Fruit fly (Drosophila melanogaster): ENCODE results near the gene CG12715.

Gene CG12715

DNA sequence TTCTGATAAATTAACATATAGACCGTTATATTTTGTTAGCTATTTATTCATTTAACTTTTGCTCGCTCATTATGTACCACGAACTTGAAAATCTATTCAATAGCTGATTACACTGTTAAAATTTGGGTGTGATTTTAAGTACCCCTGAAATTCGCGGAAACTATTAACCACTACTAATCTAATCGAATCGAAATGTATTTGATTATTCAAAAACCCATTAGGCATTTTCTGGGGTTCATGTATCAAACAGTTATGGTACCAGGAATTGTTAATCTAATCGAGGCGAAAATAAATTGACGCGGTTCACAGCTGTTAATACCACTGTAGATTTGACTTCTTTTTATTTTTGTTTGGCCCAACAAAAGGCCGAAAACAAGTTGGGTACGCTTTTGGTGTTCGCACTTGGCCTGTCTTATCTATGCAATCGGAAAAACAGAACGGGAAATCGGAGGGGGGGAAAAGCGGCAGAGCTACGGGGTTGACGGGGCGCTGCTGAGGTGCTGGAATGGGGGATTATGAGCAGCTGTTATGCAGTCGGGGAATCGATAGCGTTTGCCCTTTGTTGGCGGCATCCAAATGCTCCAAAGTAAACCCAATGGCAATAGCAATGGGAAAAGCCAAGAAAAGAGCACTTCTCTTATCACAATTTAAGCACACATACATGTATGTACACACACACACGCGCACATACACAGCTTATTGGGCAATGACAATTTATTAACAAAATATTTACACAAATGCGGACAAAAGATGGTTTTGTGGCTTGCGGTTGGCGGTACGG lies 33.1 kb upstream of the CG12715 start (continued):
- TF ChIP-seq nerfin-2 (GFP tag; IDR thresholded peaks at IDR 0.05; ENCODE audit: partially characterized antibody) (no peak), sqz (GFP tag; optimal IDR thresholded peaks at IDR 0.05) (no peak), CG5953 (GFP tag; IDR thresholded peaks at IDR 0.05) (no peak), CG13624 (GFP tag; optimal IDR thresholded peaks at IDR 0.05) (no peak), dati (GFP tag; IDR thresholded peaks at IDR 0.05) (no peak), CG4617 (GFP tag; optimal IDR thresholded peaks at IDR 0.05; ENCODE audit: borderline replicate concordance) (no peak), dmrt11E (tag; optimal IDR thresholded peaks at IDR 0.05) (no peak), onecut (GFP tag; IDR thresholded peaks at IDR 0.05) (peak; percentile 62), CG18599 (GFP tag; optimal IDR thresholded peaks at IDR 0.05) (no peak), PHDP (tag; optimal IDR thresholded peaks at IDR 0.05) (no peak), lmd (GFP tag; IDR thresholded peaks at IDR 0.05) (no peak), aop (GFP tag; IDR thresholded peaks at IDR 0.05) (no peak), CG6175 (GFP tag; IDR thresholded peaks at IDR 0.05) (no peak), chm (GFP tag; IDR thresholded peaks at IDR 0.05) (0 out of 2 replicates have a peak, but pooled peaks have one; percentile 48), cwo (GFP tag; optimal IDR thresholded peaks at IDR 0.05) (no peak), ab (GFP tag; optimal IDR thresholded peaks at IDR 0.05) (no peak), da (GFP tag; optimal IDR thresholded peaks at IDR 0.05) (no peak), CG4854 (GFP tag; optimal IDR thresholded peaks at IDR 0.05) (no peak), Bdp1 (GFP tag; optimal IDR thresholded peaks at IDR 0.05) (no peak), NfI (GFP tag; optimal IDR thresholded peaks at IDR 0.05) (peak; percentile 54), vfl (GFP tag; optimal IDR thresholded peaks at IDR 0.05) (no peak), crc (GFP tag; optimal IDR thresholded peaks at IDR 0.05) (no peak), CG13775 (GFP tag; optimal IDR thresholded peaks at IDR 0.05) (no peak), pb (GFP tag; optimal IDR thresholded peaks at IDR 0.05) (no peak), peb (GFP tag; IDR thresholded peaks at IDR 0.05) (no peak), Ptx1 (GFP tag; IDR thresholded peaks at IDR 0.05) (no peak), CG31388 (GFP tag; optimal IDR thresholded peaks at IDR 0.05) (no peak), unpg (GFP tag; optimal IDR thresholded peaks at IDR 0.05) (peak; percentile 23), Spps (tag; optimal IDR thresholded peaks at IDR 0.05) (no peak), CG9727 (GFP tag; optimal IDR thresholded peaks at IDR 0.05) (no peak), Dll (GFP tag; IDR thresholded peaks at IDR 0.05; ENCODE audit: partially characterized antibody) (no peak), CG4730 (GFP tag; IDR thresholded peaks at IDR 0.05) (no peak), CG11398 (GFP tag; optimal IDR thresholded peaks at IDR 0.05) (no peak), ewg (GFP tag; optimal IDR thresholded peaks at IDR 0.05) (no peak), zen (tag; optimal IDR thresholded peaks at IDR 0.05) (no peak), Nf-YC (tag; optimal IDR thresholded peaks at IDR 0.05) (no peak), CG18476 (GFP tag; optimal IDR thresholded peaks at IDR 0.05) (no peak), HLH4C (GFP tag; IDR thresholded peaks at IDR 0.05; ENCODE audit: partially characterized antibody) (no peak), CG9437 (GFP tag; optimal IDR thresholded peaks at IDR 0.05) (peak; percentile 18), prd (optimal IDR thresholded peaks at IDR 0.05) (no peak), prd (GFP tag; IDR thresholded peaks at IDR 0.05) (no peak), CG7928 (GFP tag; optimal IDR thresholded peaks at IDR 0.05) (no peak), CG43689 (GFP tag; IDR thresholded peaks at IDR 0.05) (no peak), Sox100B (GFP tag; optimal IDR thresholded peaks at IDR 0.05) (no peak), CG9215 (GFP tag; IDR thresholded peaks at IDR 0.05) (no peak), Opbp (GFP tag; IDR thresholded peaks at IDR 0.05; ENCODE audit: partially characterized antibody) (no peak), pfk (GFP tag; optimal IDR thresholded peaks at IDR 0.05) (no peak), ems (GFP tag; optimal IDR thresholded peaks at IDR 0.05) (no peak), Taf1 (GFP tag; IDR thresholded peaks at IDR 0.05) (no peak), ap (GFP tag; IDR thresholded peaks at IDR 0.05) (0 out of 2 replicates have a peak, but pooled peaks have one; percentile 9)
